Worm (Caenorhabditis elegans) whole organism, L3 larva: ENCODE data around the gene str-31.

ENCODE experiments used
- R02D3.7 ChIP-seq: fragments of 150-350 bp; optimal IDR thresholded peaks from 2 replicates; lab custom pipeline; 2014; ENCODE audit warnings: missing biosample characterization, missing genetic modification characterization
- ceh-28 ChIP-seq: fragments of 150-350 bp; optimal IDR thresholded peaks from 2 replicates; lab custom pipeline; 2014; ENCODE audit warnings: missing biosample characterization, missing genetic modification reagents, missing genetic modification characterization
- daf-12 ChIP-seq: fragments of 150-350 bp; optimal IDR thresholded peaks from 2 replicates; lab custom pipeline; 2014; ENCODE audit warnings: missing biosample characterization, missing genetic modification reagents, missing genetic modification characterization
- egl-27 ChIP-seq: sonication (generic microtip); optimal IDR thresholded peaks from 4 replicates; lab custom pipeline; 2017; ENCODE audit warnings: missing biosample characterization, missing genetic modification reagents, missing genetic modification characterization
- elt-2 ChIP-seq: sonication (generic microtip); optimal IDR thresholded peaks from 2 replicates; lab custom pipeline; 2016; ENCODE audit warnings: missing genetic modification reagents, mild to moderate bottlenecking, missing genetic modification characterization, missing compliant biosample characterization
- fkh-10 ChIP-seq: sonication (generic microtip); optimal IDR thresholded peaks from 2 replicates; lab custom pipeline; 2017; ENCODE audit warnings: missing biosample characterization, missing genetic modification reagents, missing genetic modification characterization
- mdl-1 ChIP-seq: fragments of 150-350 bp; optimal IDR thresholded peaks from 2 replicates; lab custom pipeline; 2014; ENCODE audit warnings: missing biosample characterization, missing genetic modification characterization
- nhr-43 ChIP-seq: sonication (generic microtip); optimal IDR thresholded peaks from 2 replicates; lab custom pipeline; 2016; ENCODE audit warnings: mild to moderate bottlenecking, missing genetic modification characterization, missing compliant biosample characterization; ENCODE audit not compliant: poor library complexity, severe bottlenecking
- pha-4 ChIP-seq: fragments of 150-350 bp; optimal IDR thresholded peaks from 2 replicates; lab custom pipeline; 2014; ENCODE audit warnings: missing biosample characterization, missing genetic modification reagents, missing genetic modification characterization
- pqm-1 ChIP-seq: fragments of 150-350 bp; optimal IDR thresholded peaks from 2 replicates; lab custom pipeline; 2017; ENCODE audit warnings: missing biosample characterization, missing genetic modification characterization, inconsistent platforms
- ztf-11 ChIP-seq: fragments of 150-350 bp; optimal IDR thresholded peaks from 2 replicates; lab custom pipeline; 2014; ENCODE audit warnings: missing biosample characterization, missing genetic modification characterization
- ztf-4 ChIP-seq: fragments of 150-350 bp; optimal IDR thresholded peaks from 2 replicates; lab custom pipeline; 2014; ENCODE audit warnings: missing biosample characterization, missing genetic modification characterization

DNA sequence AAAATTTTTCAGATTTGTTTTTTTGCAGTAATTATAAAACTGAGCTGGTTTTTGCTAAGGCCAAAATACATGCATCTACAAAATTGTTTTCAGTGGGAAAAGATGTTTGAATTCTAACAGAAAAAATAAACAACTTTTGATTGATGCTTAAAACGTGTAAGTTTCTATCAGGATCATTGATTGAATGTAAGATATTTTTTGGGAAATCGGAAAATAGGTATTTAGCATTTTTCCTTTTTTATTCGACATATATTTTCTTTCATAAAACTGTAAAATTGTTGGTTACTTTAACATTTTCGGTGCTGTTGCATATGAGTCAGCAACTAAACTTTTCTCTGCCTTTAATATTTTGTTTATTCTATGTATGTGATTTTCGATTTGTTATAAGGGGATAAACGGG lies 16.0 kb upstream of the str-31 start, which contains the start of gene C54F6.20:
- no peak for TF ChIP-seq ztf-4 (tag; lab: Kevin White, UChicago)
- no peak for TF ChIP-seq nhr-43
- no peak for TF ChIP-seq ztf-11
- TF ChIP-seq pqm-1 (tag; lab: Kevin White, UChicago) = no peak
- no peak for TF ChIP-seq elt-2 (tag; lab: Kevin White, UChicago)
- TF ChIP-seq R02D3.7 (tag; lab: Kevin White, UChicago) = no peak
- TF ChIP-seq mdl-1 (tag; lab: Kevin White, UChicago) = no peak
- TF ChIP-seq fkh-10 (GFP tag; lab: Kevin White, UChicago) = no peak
- TF ChIP-seq pha-4 (tag; lab: Kevin White, UChicago) = no peak
- no peak for TF ChIP-seq daf-12 (tag; lab: Kevin White, UChicago)
- no peak for TF ChIP-seq egl-27 (tag; lab: Kevin White, UChicago)
- TF ChIP-seq ceh-28 = no peak
